Worm (Caenorhabditis elegans) whole organism, L2 larva: ENCODE results near the gene ldp-1.

Source experiments
- R02D3.7 ChIP-seq: fragments of 150-350 bp; optimal IDR thresholded peaks from 2 replicates; lab custom pipeline; 2014; ENCODE audit warnings: missing biosample characterization, missing genetic modification characterization
- gmeb-1 ChIP-seq: fragments of 150-350 bp; optimal IDR thresholded peaks from 2 replicates; lab custom pipeline; 2014; ENCODE audit warnings: missing biosample characterization, missing genetic modification characterization
- lsy-2 ChIP-seq, 2 experiments: fragments of 150-350 bp in 1 of 2; sonication (generic microtip) in 1 of 2; optimal IDR thresholded peaks; 2 replicates each; lab custom pipeline; 2014 to 2017; ENCODE audit warnings: missing biosample characterization in 2 of 2, missing genetic modification characterization in 2 of 2
- unc-62 ChIP-seq: fragments of 150-350 bp; optimal IDR thresholded peaks from 2 replicates; lab custom pipeline; 2014; ENCODE audit warnings: missing biosample characterization, missing genetic modification reagents, missing genetic modification characterization

- no peak for TF ChIP-seq gmeb-1 (tag; lab: Kevin White, UChicago)
- no peak for TF ChIP-seq lsy-2 (tag; optimal IDR thresholded peaks at IDR 0.05; lab: Kevin White, UChicago)
- TF ChIP-seq unc-62: no peak
- no peak for TF ChIP-seq R02D3.7 (tag; lab: Kevin White, UChicago)
These were observed 29.7 kb upstream of the ldp-1 start, which contains the start of gene clec-208 for ce11 chrV:2097653-2098052.
